Worm (Caenorhabditis elegans) whole organism, mixed stage, embryonic: ENCODE data around the gene srh-71.

Experiments
- M03D4.4 ChIP-seq: sonication (generic microtip); optimal IDR thresholded peaks from 2 replicates; lab custom pipeline; 2017; ENCODE audit warnings: mild to moderate bottlenecking, missing genetic modification characterization, missing compliant biosample characterization
- blmp-1 ChIP-seq: fragments of 150-350 bp; optimal IDR thresholded peaks from 2 replicates; lab custom pipeline; 2014; ENCODE audit warnings: missing biosample characterization, missing genetic modification characterization
- ceh-39 ChIP-seq: fragments of 150-350 bp; optimal IDR thresholded peaks from 2 replicates; lab custom pipeline; 2014; ENCODE audit warnings: missing biosample characterization, missing genetic modification characterization
- ceh-43 ChIP-seq: fragments of 200-800 bp; sonication (Bioruptor generic); optimal IDR thresholded peaks from 2 replicates; lab custom pipeline; 2018; ENCODE audit warnings: mild to moderate bottlenecking, missing genetic modification characterization, moderate library complexity, missing compliant biosample characterization
- ceh-83 ChIP-seq: fragments of 200-800 bp; sonication (Bioruptor generic); optimal IDR thresholded peaks from 2 replicates; lab custom pipeline; 2018; ENCODE audit warnings: mild to moderate bottlenecking, missing genetic modification characterization, missing compliant biosample characterization
- ces-1 ChIP-seq: fragments of 150-350 bp; optimal IDR thresholded peaks from 2 replicates; lab custom pipeline; 2014; ENCODE audit warnings: missing biosample characterization, missing genetic modification reagents, missing genetic modification characterization
- cnd-1 ChIP-seq: fragments of 200-800 bp; sonication (Bioruptor generic); optimal IDR thresholded peaks from 2 replicates; lab custom pipeline; 2018; ENCODE audit warnings: mild to moderate bottlenecking, missing genetic modification characterization, missing compliant biosample characterization
- drap-1 ChIP-seq: fragments of 200-800 bp; sonication (Bioruptor generic); optimal IDR thresholded peaks from 3 replicates; lab custom pipeline; 2018; ENCODE audit warnings: mild to moderate bottlenecking, missing genetic modification characterization, missing compliant biosample characterization
- elt-3 ChIP-seq: fragments of 150-350 bp; optimal IDR thresholded peaks from 2 replicates; lab custom pipeline; 2014; ENCODE audit warnings: missing biosample characterization, missing genetic modification characterization
- flh-1 ChIP-seq: fragments of 200-800 bp; sonication (Bioruptor generic); optimal IDR thresholded peaks from 2 replicates; lab custom pipeline; 2018; ENCODE audit warnings: mild to moderate bottlenecking, missing genetic modification characterization, moderate library complexity, missing compliant biosample characterization
- ham-2 ChIP-seq: fragments of 200-800 bp; sonication (Bioruptor generic); optimal IDR thresholded peaks from 2 replicates; lab custom pipeline; 2018; ENCODE audit warnings: mild to moderate bottlenecking, missing genetic modification characterization, missing compliant biosample characterization
- hlh-1 ChIP-seq: fragments of 150-350 bp; optimal IDR thresholded peaks from 2 replicates; lab custom pipeline; 2014; ENCODE audit warnings: missing biosample characterization, missing genetic modification reagents, missing genetic modification characterization
- lin-13 ChIP-seq: fragments of 150-350 bp; optimal IDR thresholded peaks from 2 replicates; lab custom pipeline; 2014; ENCODE audit warnings: missing biosample characterization, missing genetic modification characterization
- lin-32 ChIP-seq: fragments of 200-800 bp; sonication (Bioruptor generic); optimal IDR thresholded peaks from 2 replicates; lab custom pipeline; 2018; ENCODE audit warnings: mild to moderate bottlenecking, missing genetic modification characterization, missing compliant biosample characterization
- lsy-2 ChIP-seq: fragments of 150-350 bp; optimal IDR thresholded peaks from 2 replicates; lab custom pipeline; 2014; ENCODE audit warnings: missing biosample characterization, missing genetic modification characterization
- mab-5 ChIP-seq: fragments of 150-350 bp; optimal IDR thresholded peaks from 2 replicates; lab custom pipeline; 2014; ENCODE audit warnings: missing biosample characterization, missing genetic modification characterization
- mep-1 ChIP-seq: fragments of 150-350 bp; optimal IDR thresholded peaks from 2 replicates; lab custom pipeline; 2017; ENCODE audit warnings: missing biosample characterization, missing genetic modification reagents, missing genetic modification characterization, inconsistent platforms
- mls-2 ChIP-seq: sonication (generic microtip); optimal IDR thresholded peaks from 2 replicates; lab custom pipeline; 2016; ENCODE audit warnings: mild to moderate bottlenecking, missing genetic modification characterization, moderate library complexity, missing compliant biosample characterization
- nhr-12 ChIP-seq: fragments of 150-350 bp; optimal IDR thresholded peaks from 2 replicates; lab custom pipeline; 2014; ENCODE audit warnings: missing biosample characterization, missing genetic modification characterization
- nhr-2 ChIP-seq: fragments of 150-350 bp; optimal IDR thresholded peaks from 2 replicates; lab custom pipeline; 2014; ENCODE audit warnings: missing biosample characterization, missing genetic modification characterization
- nhr-237 ChIP-seq: fragments of 150-350 bp; optimal IDR thresholded peaks from 2 replicates; lab custom pipeline; 2014; ENCODE audit warnings: missing biosample characterization, missing genetic modification characterization
- nhr-28 ChIP-seq: fragments of 150-350 bp; optimal IDR thresholded peaks from 2 replicates; lab custom pipeline; 2014; ENCODE audit warnings: missing biosample characterization, missing genetic modification characterization
- nhr-76 ChIP-seq: sonication (generic microtip); optimal IDR thresholded peaks from 2 replicates; lab custom pipeline; 2017; ENCODE audit warnings: missing biosample characterization, missing genetic modification characterization
- sem-2 ChIP-seq: fragments of 200-800 bp; sonication (Bioruptor generic); optimal IDR thresholded peaks from 2 replicates; lab custom pipeline; 2018; ENCODE audit warnings: mild to moderate bottlenecking, missing genetic modification characterization, missing compliant biosample characterization
- tbx-8 ChIP-seq: fragments of 200-800 bp; sonication (Bioruptor generic); optimal IDR thresholded peaks from 2 replicates; lab custom pipeline; 2018; ENCODE audit warnings: mild to moderate bottlenecking, missing genetic modification characterization, moderate library complexity, missing compliant biosample characterization
- unc-120 ChIP-seq: sonication (generic microtip); optimal IDR thresholded peaks from 2 replicates; lab custom pipeline; 2017; ENCODE audit warnings: missing genetic modification characterization, missing compliant biosample characterization; ENCODE audit not compliant: poor library complexity, severe bottlenecking
- unc-39 ChIP-seq: fragments of 150-350 bp; optimal IDR thresholded peaks from 2 replicates; lab custom pipeline; 2014; ENCODE audit warnings: missing biosample characterization, missing genetic modification characterization
- unc-62 ChIP-seq: fragments of 150-350 bp; optimal IDR thresholded peaks from 2 replicates; lab custom pipeline; 2014; ENCODE audit warnings: missing biosample characterization, missing genetic modification reagents, missing genetic modification characterization
- ztf-11 ChIP-seq: fragments of 150-350 bp; optimal IDR thresholded peaks from 2 replicates; lab custom pipeline; 2014; ENCODE audit warnings: missing biosample characterization, missing genetic modification characterization

srh-71 gene

DNA sequence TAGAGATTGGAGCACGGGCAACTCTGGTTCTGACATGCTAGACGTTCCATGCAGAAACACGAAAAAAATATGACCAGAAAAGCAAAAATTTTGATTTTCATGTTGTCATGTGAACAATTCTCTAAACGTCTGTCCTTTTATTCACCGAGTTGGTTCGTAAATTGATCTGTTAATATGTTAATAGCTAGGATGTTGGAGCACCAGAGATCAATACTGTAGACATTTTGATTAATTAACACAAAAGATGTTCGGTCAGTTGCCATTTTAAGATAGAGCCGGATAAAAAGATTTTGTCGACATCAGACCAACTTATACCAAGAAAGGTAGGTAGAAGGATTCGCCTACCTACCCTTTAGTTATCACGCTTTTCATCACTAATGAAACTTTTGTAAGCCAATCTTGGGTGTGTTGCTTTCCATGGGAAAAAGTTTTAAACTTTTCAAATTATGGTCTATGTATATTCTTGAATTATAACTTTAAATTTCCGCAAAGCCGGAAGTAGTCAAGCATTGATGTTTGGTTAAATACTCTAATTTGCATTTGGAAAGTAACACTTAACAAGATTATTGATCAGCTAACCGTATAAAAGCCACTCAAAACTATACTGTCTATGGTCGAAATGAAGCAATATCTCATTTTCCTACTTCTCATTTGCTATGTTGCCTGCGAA lies 26.4 kb downstream of the srh-71 start, which contains the start of the genes T10D4.11 and T10D4.1:
Gene T10D4.11 (minus strand): TSS at position 101 of the 670 bp plus-strand sequence.
Gene T10D4.1 (plus strand): TSS at position 620 of the 670 bp plus-strand sequence.
- TF ChIP-seq elt-3, result no peak
- no peak for TF ChIP-seq nhr-28 (tag; lab: Kevin White, UChicago)
- TF ChIP-seq lin-13 (tag; lab: Kevin White, UChicago), result no peak
- no peak for TF ChIP-seq ztf-11 (tag; lab: Kevin White, UChicago)
- no peak for TF ChIP-seq M03D4.4 (tag; lab: Kevin White, UChicago)
- TF ChIP-seq nhr-2 (tag; lab: Kevin White, UChicago), result no peak
- no peak for TF ChIP-seq unc-120 (tag; lab: Kevin White, UChicago)
- TF ChIP-seq blmp-1 (tag; lab: Kevin White, UChicago), result no peak
- TF ChIP-seq nhr-12 (tag; lab: Kevin White, UChicago), result no peak
- no peak for TF ChIP-seq unc-62 (GFP tag; lab: Kevin White, UChicago)
- TF ChIP-seq ceh-39 (tag; lab: Kevin White, UChicago), result no peak
- TF ChIP-seq mep-1 (tag; lab: Kevin White, UChicago), result no peak
- TF ChIP-seq flh-1 (GFP tag; lab: Kevin White, UChicago), result no peak

DNA sequence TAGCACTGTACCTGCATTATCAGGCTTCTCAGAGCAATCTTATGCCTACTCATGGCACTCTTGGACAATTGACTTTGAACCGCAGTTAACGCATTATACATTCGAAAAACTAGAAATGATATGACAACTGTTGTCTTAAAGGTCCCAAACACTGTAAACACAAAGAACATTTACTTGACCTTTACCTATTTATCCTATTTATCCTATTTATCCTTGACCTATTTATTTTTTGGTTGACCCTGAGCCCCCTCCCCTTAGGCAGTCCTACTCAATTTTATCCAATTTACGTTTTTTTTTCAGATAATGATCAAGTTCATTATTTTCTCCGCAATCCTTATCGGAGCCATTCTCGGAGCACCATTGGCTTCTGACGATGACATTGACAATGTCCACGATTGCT lies 28.3 kb downstream of the srh-71 start, which contains the start of the genes T10D4.14 and T10D4.19:
Gene T10D4.14 (minus strand): TSS at position 101 of the 400 bp plus-strand sequence.
Gene T10D4.19 (plus strand): TSS at position 304 of the 400 bp plus-strand sequence.
- TF ChIP-seq nhr-76 (tag; lab: Kevin White, UChicago), result no peak
- no peak for TF ChIP-seq drap-1
- TF ChIP-seq elt-3, result no peak
- no peak for TF ChIP-seq ceh-43 (GFP tag; lab: Kevin White, UChicago)
- TF ChIP-seq nhr-237 (tag; lab: Kevin White, UChicago), result no peak
- no peak for TF ChIP-seq mls-2 (tag; lab: Kevin White, UChicago)
- no peak for TF ChIP-seq blmp-1 (tag; lab: Kevin White, UChicago)
- no peak for TF ChIP-seq ham-2
- TF ChIP-seq ceh-83 (GFP tag; lab: Kevin White, UChicago), result no peak
- TF ChIP-seq nhr-28 (tag; lab: Kevin White, UChicago), result no peak
- no peak for TF ChIP-seq lin-13 (tag; lab: Kevin White, UChicago)
- TF ChIP-seq ces-1 (GFP tag; lab: Kevin White, UChicago), result no peak
- TF ChIP-seq flh-1 (GFP tag; lab: Kevin White, UChicago), result no peak
- no peak for TF ChIP-seq mep-1 (tag; lab: Kevin White, UChicago)
- TF ChIP-seq unc-62 (GFP tag; lab: Kevin White, UChicago), result no peak
- no peak for TF ChIP-seq M03D4.4 (tag; lab: Kevin White, UChicago)
- TF ChIP-seq lsy-2 (tag; lab: Kevin White, UChicago), result no peak
- TF ChIP-seq unc-120 (tag; lab: Kevin White, UChicago), result no peak

DNA sequence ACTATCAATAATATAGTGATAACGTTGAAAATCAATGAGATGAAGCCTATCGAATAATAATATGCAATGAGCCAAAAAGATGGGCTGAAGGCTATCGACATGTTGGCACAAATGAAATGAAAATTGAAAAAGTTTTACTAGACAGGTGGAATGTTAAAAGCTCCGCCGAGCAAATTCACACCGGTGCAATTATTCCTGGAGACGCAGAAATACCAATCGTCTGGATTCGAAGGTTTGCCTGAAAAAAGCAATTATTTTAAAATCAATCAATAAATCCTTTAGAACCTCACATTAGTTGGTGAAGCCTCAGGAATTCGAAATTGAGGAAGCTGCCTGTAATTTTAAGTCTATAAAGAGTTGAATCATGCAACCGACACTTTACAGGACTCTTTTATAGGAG lies 31.1 kb downstream of the srh-71 start, which contains the start of gene sri-32:
Gene sri-32 (minus strand): TSS at position 101 of the 400 bp plus-strand sequence.
- TF ChIP-seq unc-39 (tag; lab: Kevin White, UChicago) (no peak), nhr-237 (tag; lab: Kevin White, UChicago) (no peak), ceh-39 (tag; lab: Kevin White, UChicago) (no peak), sem-2 (GFP tag; lab: Kevin White, UChicago) (no peak), lsy-2 (tag; lab: Kevin White, UChicago) (no peak), cnd-1 (tag; lab: Kevin White, UChicago) (no peak), ces-1 (GFP tag; lab: Kevin White, UChicago) (no peak), lin-32 (GFP tag; lab: Kevin White, UChicago) (no peak), tbx-8 (GFP tag; lab: Kevin White, UChicago) (no peak), elt-3 (no peak), mab-5 (tag; lab: Kevin White, UChicago) (no peak), nhr-28 (tag; lab: Kevin White, UChicago) (no peak)

DNA sequence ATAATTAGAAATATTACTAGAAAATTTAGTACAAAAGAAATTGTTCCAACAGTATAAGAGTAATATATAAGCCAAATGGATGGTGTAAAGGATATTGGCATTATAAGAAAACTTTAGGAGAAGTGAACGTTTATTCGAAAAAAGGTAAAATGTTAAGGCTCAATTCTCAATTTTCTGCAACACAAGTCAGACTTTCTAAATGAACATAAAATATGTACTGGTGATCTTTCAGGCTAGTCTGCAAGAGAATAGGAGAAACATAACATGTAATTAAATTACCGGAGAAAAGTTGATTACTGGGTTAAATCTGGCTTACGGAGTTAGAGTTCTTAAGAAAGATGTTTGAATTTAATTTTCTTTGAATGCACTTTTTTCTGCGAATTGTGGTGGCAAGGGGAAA lies 33.4 kb downstream of the srh-71 start, which contains the start of gene sri-33:
Gene sri-33 (minus strand): TSS at position 101 of the 400 bp plus-strand sequence.
- TF ChIP-seq nhr-12 (tag; lab: Kevin White, UChicago) (no peak), ceh-43 (GFP tag; lab: Kevin White, UChicago) (no peak), hlh-1 (tag; lab: Kevin White, UChicago) (no peak), nhr-237 (tag; lab: Kevin White, UChicago) (no peak)
